Worm (Caenorhabditis elegans): ENCODE data around the gene K11H12.1.

K11H12.1 gene

DNA sequence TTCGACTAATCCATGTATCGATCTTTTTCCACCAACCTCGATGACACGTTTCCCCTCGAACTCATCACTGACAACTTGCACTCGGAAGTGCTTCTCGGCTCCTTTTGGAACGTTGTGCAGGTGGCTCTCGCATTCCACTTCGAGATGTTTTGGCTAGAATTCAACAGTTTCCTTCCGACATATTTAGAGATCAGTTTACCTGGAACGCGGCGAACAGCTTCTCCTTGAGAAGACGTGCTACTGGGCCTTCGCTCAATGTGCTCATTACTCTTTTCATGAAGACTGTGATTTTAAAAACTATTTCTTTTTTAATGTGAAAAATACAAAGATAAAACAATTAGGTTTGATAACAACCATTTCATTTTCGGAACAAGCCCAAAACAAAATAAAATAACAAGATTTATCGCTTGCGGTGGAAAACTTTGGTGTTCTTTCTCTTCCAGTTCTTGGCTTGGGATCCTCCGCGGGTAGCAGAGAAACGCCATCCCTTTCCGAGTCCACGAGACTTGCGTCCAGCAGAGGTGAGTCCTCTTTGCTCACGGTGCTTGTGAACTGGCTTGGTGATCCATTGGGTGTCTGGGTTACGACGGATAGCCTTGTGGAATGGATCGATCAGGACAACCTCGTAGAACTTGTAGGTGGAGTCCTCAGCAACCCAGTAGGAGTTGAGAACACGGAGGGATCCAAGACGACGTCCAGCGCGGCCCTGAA, at the start of gene K11H12.1:
Gene K11H12.1, minus strand, starts transcription at position 284 of the 711 bp plus-strand sequence.
- TF ChIP-seq ceh-16 (tag; optimal IDR thresholded peaks at IDR 0.05) = no peak
- TF ChIP-seq aly-2 (tag; optimal IDR thresholded peaks at IDR 0.05) = no peak
- TF ChIP-seq dmd-4 (tag; optimal IDR thresholded peaks at IDR 0.05) = no peak
- TF ChIP-seq lin-13 (GFP tag; optimal IDR thresholded peaks at IDR 0.05) = no peak
- no peak for TF ChIP-seq blmp-1 (tag; optimal IDR thresholded peaks at IDR 0.05; ENCODE audit: insufficient read depth)
- no peak for TF ChIP-seq nhr-21 (tag; optimal IDR thresholded peaks at IDR 0.05)
- TF ChIP-seq alr-1 (tag; optimal IDR thresholded peaks at IDR 0.05) = no peak
- no peak for TF ChIP-seq crh-2 (tag; optimal IDR thresholded peaks at IDR 0.05)
- TF ChIP-seq unc-55 (GFP tag; optimal IDR thresholded peaks at IDR 0.05) = no peak
- no peak for TF ChIP-seq nhr-129 (tag; optimal IDR thresholded peaks at IDR 0.05)
- TF ChIP-seq unc-39 (tag; optimal IDR thresholded peaks at IDR 0.05) = no peak
- no peak for TF ChIP-seq nhr-77 (tag; optimal IDR thresholded peaks at IDR 0.05)
- no peak for TF ChIP-seq skn-1 (tag; optimal IDR thresholded peaks at IDR 0.05)
- no peak for TF ChIP-seq egl-27 (tag; optimal IDR thresholded peaks at IDR 0.05)

DNA sequence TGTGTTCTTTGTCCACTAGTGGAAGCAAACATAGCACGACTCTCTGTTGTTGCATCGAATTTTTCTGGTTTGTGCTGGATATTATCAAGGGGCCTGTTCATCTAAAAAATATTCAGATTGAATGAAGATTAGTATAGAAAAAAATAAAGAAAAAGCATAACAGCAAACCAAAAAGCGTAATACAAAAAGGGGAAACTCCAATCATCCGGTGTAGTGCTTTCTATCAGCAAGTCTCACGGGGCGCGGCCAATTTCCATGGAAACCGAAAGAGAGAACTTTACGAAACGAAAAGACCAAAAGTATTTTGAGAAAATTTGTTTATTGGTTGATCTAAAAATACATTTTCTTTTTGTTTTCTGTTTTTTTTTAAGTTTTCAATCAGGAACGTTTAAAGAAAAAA, 45.1 kb upstream of the K11H12.1 start, which contains the start of gene Y55F3C.17:
Gene Y55F3C.17, minus strand, starts transcription at position 101 of the 400 bp plus-strand sequence.
- TF ChIP-seq sma-3 (GFP tag; optimal IDR thresholded peaks at IDR 0.05) (no peak), alr-1 (tag; optimal IDR thresholded peaks at IDR 0.05) (no peak), sem-4 (tag; optimal IDR thresholded peaks at IDR 0.05) (no peak), nhr-77 (tag; optimal IDR thresholded peaks at IDR 0.05) (no peak), nhr-10 (tag; optimal IDR thresholded peaks at IDR 0.05) (no peak)

DNA sequence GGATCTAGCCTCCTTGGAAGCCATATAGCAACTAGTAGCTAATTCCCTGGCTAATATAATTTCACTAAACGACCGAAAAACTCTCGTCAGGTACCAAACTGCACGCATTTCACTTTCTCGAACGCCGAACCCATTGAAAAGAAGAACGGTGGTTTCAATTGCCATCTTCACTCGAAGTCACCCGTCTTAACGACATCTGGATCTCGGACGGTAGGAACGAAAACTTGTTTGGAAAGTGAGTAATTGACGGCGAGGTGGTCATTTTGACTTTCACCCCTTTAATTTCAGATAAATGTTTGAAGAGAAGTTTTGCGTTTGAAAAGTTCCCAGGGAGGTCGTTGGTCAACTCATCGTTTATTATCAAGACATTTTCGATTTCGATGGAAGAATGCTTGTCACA, 31.5 kb upstream of the K11H12.1 start:
- no peak for TF ChIP-seq ztf-1 (GFP tag; conservative IDR thresholded peaks at IDR 0.05)
- TF ChIP-seq sma-3 (GFP tag; optimal IDR thresholded peaks at IDR 0.05) = no peak
- TF ChIP-seq ceh-16 (tag; optimal IDR thresholded peaks at IDR 0.05) = no peak
- no peak for TF ChIP-seq mdl-1 (tag; optimal IDR thresholded peaks at IDR 0.05)
- no peak for TF ChIP-seq lin-39 (tag; optimal IDR thresholded peaks at IDR 0.05)
- TF ChIP-seq elt-1 (tag; optimal IDR thresholded peaks at IDR 0.05) = no peak
- TF ChIP-seq snpc-4 (tag; optimal IDR thresholded peaks at IDR 0.05) = no peak

DNA sequence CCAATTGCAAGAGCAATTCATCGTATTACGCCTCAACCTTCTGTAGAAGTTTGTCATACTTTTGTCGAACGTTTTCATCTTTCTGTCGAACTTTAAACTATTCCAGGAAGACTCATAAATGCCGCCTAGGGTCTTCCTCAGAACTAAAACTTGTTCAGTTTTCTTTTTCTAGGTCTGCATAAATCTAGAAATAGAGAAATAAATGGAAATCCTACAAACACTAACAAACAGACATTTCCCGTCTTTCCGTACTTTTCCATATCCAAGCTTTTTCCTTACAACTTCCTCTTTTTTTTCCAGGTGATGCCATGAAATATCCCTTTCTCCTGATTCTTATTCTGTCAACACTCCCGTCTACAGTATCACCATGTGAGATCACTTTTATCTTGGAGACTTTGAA, 31.0 kb upstream of the K11H12.1 start, which contains the start of gene cutl-28:
Gene cutl-28, plus strand, starts transcription at position 301 of the 400 bp plus-strand sequence.
- TF ChIP-seq nhr-77 (tag; optimal IDR thresholded peaks at IDR 0.05) (no peak), sma-3 (GFP tag; optimal IDR thresholded peaks at IDR 0.05) (no peak), lin-13 (GFP tag; optimal IDR thresholded peaks at IDR 0.05) (no peak)

DNA sequence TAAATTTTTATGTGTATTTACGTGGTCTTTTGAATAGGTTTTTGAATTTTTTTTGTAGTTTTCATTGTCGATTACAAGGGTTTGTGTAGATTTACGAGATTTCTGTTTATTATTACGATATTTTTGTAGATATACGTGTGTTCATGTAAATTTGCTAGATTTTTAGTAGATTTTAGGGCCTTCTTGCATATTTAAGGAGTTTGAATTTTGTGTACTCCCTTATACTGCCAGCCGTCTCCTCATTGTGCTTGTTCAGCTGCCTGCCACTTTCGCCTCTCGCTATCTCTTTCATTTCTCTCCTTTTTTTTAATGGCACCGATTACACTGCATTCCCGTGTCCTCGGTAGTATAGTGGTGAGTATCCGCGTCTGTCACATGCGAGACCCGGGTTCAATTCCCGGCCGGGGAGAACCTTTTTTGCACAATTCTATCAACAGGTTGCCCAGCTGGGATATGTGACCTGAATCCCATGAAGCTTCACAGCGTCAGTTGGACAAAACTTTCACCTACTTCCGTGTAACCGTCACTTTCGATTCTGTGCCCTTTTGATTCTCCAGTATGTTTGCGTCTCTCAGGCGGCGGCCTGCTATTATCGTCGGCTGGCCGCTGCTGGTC, 29.6 kb upstream of the K11H12.1 start:
- TF ChIP-seq crh-2 (tag; optimal IDR thresholded peaks at IDR 0.05) = peak; percentile 44
- TF ChIP-seq unc-55 (GFP tag; optimal IDR thresholded peaks at IDR 0.05) = peak; percentile 63
- TF ChIP-seq F13H6.1 (tag; optimal IDR thresholded peaks at IDR 0.05) = peak; percentile 58
- TF ChIP-seq lin-11 (tag; optimal IDR thresholded peaks at IDR 0.05) = peak; percentile 20
- peak; percentile 51 for TF ChIP-seq sma-3 (GFP tag; optimal IDR thresholded peaks at IDR 0.05)
- peak; percentile 79 for TF ChIP-seq nhr-129 (tag; optimal IDR thresholded peaks at IDR 0.05)
- peak; percentile 58 for TF ChIP-seq sma-9 (GFP tag; optimal IDR thresholded peaks at IDR 0.05)
- no peak for TF ChIP-seq sma-9 (tag; optimal IDR thresholded peaks at IDR 0.05)
- TF ChIP-seq mdl-1 (tag; optimal IDR thresholded peaks at IDR 0.05) = peak; percentile 12 to 15
- TF ChIP-seq nhr-237 (tag; optimal IDR thresholded peaks at IDR 0.05) = no peak
- peak; percentile 8 for TF ChIP-seq nhr-6 (tag; optimal IDR thresholded peaks at IDR 0.05)
- TF ChIP-seq nhr-21 (tag; optimal IDR thresholded peaks at IDR 0.05) = peak; percentile 81
- no peak for TF ChIP-seq R02D3.7 (tag; optimal IDR thresholded peaks at IDR 0.05)
- peak; percentile 4 for TF ChIP-seq sem-4 (tag; optimal IDR thresholded peaks at IDR 0.05)
- no peak for TF ChIP-seq nhr-23 (tag; optimal IDR thresholded peaks at IDR 0.05)
- no peak for TF ChIP-seq aly-2 (tag; optimal IDR thresholded peaks at IDR 0.05)
- TF ChIP-seq nhr-11 (tag; optimal IDR thresholded peaks at IDR 0.05) = peak; percentile 23
- peak; percentile 60 for TF ChIP-seq fos-1 (tag; optimal IDR thresholded peaks at IDR 0.05)
- peak in 1 of 2 experiments; percentile 36 for TF ChIP-seq lsy-2 (tag; optimal IDR thresholded peaks at IDR 0.05)
- peak; percentile 65 for TF ChIP-seq Y55F3AM.14 (GFP tag; optimal IDR thresholded peaks at IDR 0.05)
- peak; percentile 69 for TF ChIP-seq gmeb-1 (tag; optimal IDR thresholded peaks at IDR 0.05)
- peak; percentile 50 for TF ChIP-seq C34F6.9 (tag; optimal IDR thresholded peaks at IDR 0.05)
- TF ChIP-seq nhr-12 (tag; optimal IDR thresholded peaks at IDR 0.05) = no peak
- peak; percentile 87 for TF ChIP-seq blmp-1 (tag; optimal IDR thresholded peaks at IDR 0.05; ENCODE audit: insufficient read depth)
- peak; percentile 28 for TF ChIP-seq nhr-77 (tag; optimal IDR thresholded peaks at IDR 0.05)
